Fruit fly (Drosophila melanogaster) whole organism, embryonic: ENCODE measurements around the gene Myo28B1.

ENCODE experiments used
- Blimp-1 ChIP-seq: fragments of 200-800 bp; sonication (Bioruptor generic); optimal IDR thresholded peaks from 3 replicates; lab custom pipeline; 2018; ENCODE audit warnings: missing biosample characterization, missing genetic modification characterization, mild to moderate bottlenecking, moderate library complexity, missing genetic modification reagents
- CG10147 ChIP-seq: fragments of 200-800 bp; sonication (Bioruptor generic); optimal IDR thresholded peaks from 2 replicates; lab custom pipeline; 2019; ENCODE audit warnings: missing biosample characterization, mild to moderate bottlenecking, missing genetic modification characterization, moderate library complexity
- CG10209 ChIP-seq: fragments of 200-800 bp; sonication (Bioruptor generic); optimal IDR thresholded peaks from 3 replicates; lab custom pipeline; 2017; ENCODE audit warnings: missing biosample characterization, mild to moderate bottlenecking, missing genetic modification characterization, missing genetic modification reagents
- CG12942 ChIP-seq: fragments of 200-800 bp; sonication (Bioruptor generic); optimal IDR thresholded peaks from 3 replicates; lab custom pipeline; 2016; ENCODE audit warnings: missing biosample characterization, missing genetic modification characterization
- CG15011 ChIP-seq: fragments of 200-800 bp; sonication (Bioruptor generic); optimal IDR thresholded peaks from 3 replicates; lab custom pipeline; 2018; ENCODE audit warnings: missing biosample characterization, mild to moderate bottlenecking, missing genetic modification characterization
- CG15269 ChIP-seq: fragments of 200-800 bp; sonication (Bioruptor generic); optimal IDR thresholded peaks from 2 replicates; lab custom pipeline; 2018; ENCODE audit warnings: missing biosample characterization, mild to moderate bottlenecking, missing genetic modification characterization, moderate library complexity
- CG16779 ChIP-seq: fragments of 200-800 bp; sonication (Bioruptor generic); IDR thresholded peaks from 2 replicates; pipeline ENCODE4 v1.3.6; 2022; ENCODE audit warnings: missing biosample characterization, missing genetic modification characterization
- CG16813 ChIP-seq: fragments of 200-800 bp; sonication (Bioruptor generic); IDR thresholded peaks from 3 replicates; pipeline ENCODE4 v1.3.6; 2022; ENCODE audit warnings: missing biosample characterization, missing genetic modification characterization; ENCODE audit not compliant: partially characterized antibody
- CG17612 ChIP-seq: fragments of 200-800 bp; sonication (Bioruptor generic); IDR thresholded peaks from 2 replicates; pipeline ENCODE4 v1.3.6; 2022; ENCODE audit warnings: missing biosample characterization, missing genetic modification characterization
- CG17912 ChIP-seq: fragments of 200-800 bp; sonication (Bioruptor generic); optimal IDR thresholded peaks from 2 replicates; lab custom pipeline; 2018; ENCODE audit warnings: missing biosample characterization, mild to moderate bottlenecking, missing genetic modification characterization
- CG30431 ChIP-seq: fragments of 200-800 bp; sonication (Bioruptor generic); optimal IDR thresholded peaks from 2 replicates; lab custom pipeline; 2017; ENCODE audit warnings: missing biosample characterization, missing genetic modification characterization
- CG31441 ChIP-seq: fragments of 200-800 bp; sonication (Bioruptor generic); IDR thresholded peaks from 2 replicates; pipeline ENCODE4 v1.3.6; 2022; ENCODE audit warnings: missing biosample characterization, missing genetic modification characterization
- CG3407 ChIP-seq: fragments of 200-800 bp; sonication (Bioruptor generic); optimal IDR thresholded peaks from 2 replicates; lab custom pipeline; 2018; ENCODE audit warnings: missing biosample characterization, mild to moderate bottlenecking, missing genetic modification characterization
- CG3847 ChIP-seq: fragments of 200-800 bp; sonication (Bioruptor generic); IDR thresholded peaks from 2 replicates; pipeline ENCODE4 v1.3.6; 2022; ENCODE audit warnings: missing biosample characterization, missing genetic modification characterization
- CG6683 ChIP-seq: fragments of 200-800 bp; sonication (Bioruptor generic); optimal IDR thresholded peaks from 2 replicates; lab custom pipeline; 2017; ENCODE audit warnings: missing biosample characterization, mild to moderate bottlenecking, missing genetic modification characterization, missing genetic modification reagents
- CG8944 ChIP-seq: fragments of 200-800 bp; sonication (Bioruptor generic); optimal IDR thresholded peaks from 3 replicates; lab custom pipeline; 2016; ENCODE audit warnings: missing biosample characterization, missing genetic modification characterization
- CG9437 ChIP-seq: fragments of 200-800 bp; sonication (Bioruptor generic); optimal IDR thresholded peaks from 2 replicates; lab custom pipeline; 2018; ENCODE audit warnings: missing biosample characterization, mild to moderate bottlenecking, missing genetic modification characterization
- CTCF ChIP-seq: fragments of 200-800 bp; sonication (Bioruptor generic); optimal IDR thresholded peaks from 2 replicates; lab custom pipeline; 2017; ENCODE audit warnings: missing biosample characterization, mild to moderate bottlenecking, missing genetic modification characterization, moderate library complexity
- Doc2 ChIP-seq: fragments of 200-800 bp; sonication (Bioruptor generic); IDR thresholded peaks from 2 replicates; pipeline ENCODE4 v1.3.6; 2022; ENCODE audit warnings: missing biosample characterization, missing genetic modification characterization
- E2f1 ChIP-seq: fragments of 200-800 bp; sonication (Bioruptor generic); IDR thresholded peaks from 2 replicates; pipeline ENCODE4 v1.3.6; 2022; ENCODE audit warnings: missing biosample characterization, missing genetic modification characterization
- Elba2 ChIP-seq: fragments of 200-800 bp; sonication (Bioruptor generic); optimal IDR thresholded peaks from 3 replicates; lab custom pipeline; 2016; ENCODE audit warnings: missing biosample characterization, missing genetic modification characterization
- Ets65A ChIP-seq: fragments of 200-800 bp; sonication (Bioruptor generic); peaks from one replicate; lab custom pipeline; 2016; ENCODE audit warnings: missing biosample characterization, missing genetic modification characterization
- Fer2 ChIP-seq: fragments of 200-800 bp; sonication (Bioruptor generic); optimal IDR thresholded peaks from 2 replicates; lab custom pipeline; 2018; ENCODE audit warnings: missing biosample characterization, mild to moderate bottlenecking, missing genetic modification characterization, moderate library complexity
- HLH4C ChIP-seq: fragments of 200-800 bp; sonication (Bioruptor generic); IDR thresholded peaks from 3 replicates; pipeline ENCODE4 v1.3.6; 2022; ENCODE audit warnings: missing biosample characterization, missing genetic modification characterization; ENCODE audit not compliant: partially characterized antibody
- Hr39 ChIP-seq: fragments of >200 bp; optimal IDR thresholded peaks from 2 replicates; lab custom pipeline; 2017
- Jarid2 ChIP-seq: fragments of 200-800 bp; sonication (Bioruptor generic); optimal IDR thresholded peaks from 3 replicates; lab custom pipeline; 2017; ENCODE audit warnings: mild to moderate bottlenecking, missing biosample characterization, missing genetic modification reagents, missing genetic modification characterization
- Opbp ChIP-seq: fragments of 200-800 bp; sonication (Bioruptor generic); IDR thresholded peaks from 3 replicates; pipeline ENCODE4 v1.3.6; 2022; ENCODE audit warnings: missing biosample characterization, missing genetic modification characterization; ENCODE audit not compliant: partially characterized antibody
- bcd ChIP-seq: fragments of 200-800 bp; sonication (Bioruptor generic); optimal IDR thresholded peaks from 2 replicates; lab custom pipeline; 2017; ENCODE audit warnings: missing biosample characterization, mild to moderate bottlenecking, missing genetic modification characterization
- bowl ChIP-seq: fragments of 200-800 bp; sonication (Bioruptor generic); IDR thresholded peaks from 2 replicates; pipeline ENCODE4 v1.3.6; 2022; ENCODE audit warnings: missing biosample characterization, missing genetic modification characterization
- br ChIP-seq: fragments of >200 bp; optimal IDR thresholded peaks from 2 replicates; lab custom pipeline; 2017
- btn ChIP-seq: fragments of 200-800 bp; sonication (Bioruptor generic); optimal IDR thresholded peaks from 2 replicates; lab custom pipeline; 2016; ENCODE audit warnings: missing biosample characterization, missing genetic modification characterization
- caup ChIP-seq: fragments of 200-800 bp; sonication (Bioruptor generic); optimal IDR thresholded peaks from 3 replicates; lab custom pipeline; 2017; ENCODE audit warnings: missing biosample characterization, mild to moderate bottlenecking, missing genetic modification characterization, moderate library complexity; ENCODE audit not compliant: severe bottlenecking
- ci ChIP-seq: fragments of 200-800 bp; sonication (Bioruptor generic); IDR thresholded peaks from 3 replicates; pipeline ENCODE4 v1.3.6; 2022; ENCODE audit warnings: missing biosample characterization, missing genetic modification characterization
- disco-r ChIP-seq: fragments of 200-800 bp; sonication (Bioruptor generic); optimal IDR thresholded peaks from 2 replicates; lab custom pipeline; 2016; ENCODE audit warnings: missing biosample characterization, missing genetic modification characterization
- dpn ChIP-seq, 2 experiments: fragments of 200-800 bp; sonication (Bioruptor generic); optimal IDR thresholded peaks; 3 replicates each; lab custom pipeline; 2016; ENCODE audit warnings: missing biosample characterization in 2 of 2, missing genetic modification characterization in 2 of 2
- gce ChIP-seq: fragments of 200-800 bp; sonication (Bioruptor generic); IDR thresholded peaks from 3 replicates; pipeline ENCODE4 v1.3.6; 2022; ENCODE audit warnings: missing biosample characterization, missing genetic modification characterization
- inv ChIP-seq: fragments of 200-800 bp; sonication (Bioruptor generic); IDR thresholded peaks from 2 replicates; pipeline ENCODE4 v1.3.6; 2022; ENCODE audit warnings: missing biosample characterization, missing genetic modification characterization; ENCODE audit not compliant: partially characterized antibody
- jing ChIP-seq: fragments of 200-800 bp; sonication (Bioruptor generic); optimal IDR thresholded peaks from 2 replicates; lab custom pipeline; 2018; ENCODE audit warnings: missing biosample characterization, mild to moderate bottlenecking, missing genetic modification characterization
- jumu ChIP-seq: fragments of 200-800 bp; sonication (Bioruptor generic); optimal IDR thresholded peaks from 3 replicates; lab custom pipeline; 2016; ENCODE audit warnings: missing biosample characterization, missing genetic modification characterization
- kah ChIP-seq: fragments of 200-800 bp; sonication (Bioruptor generic); optimal IDR thresholded peaks from 2 replicates; lab custom pipeline; 2018; ENCODE audit warnings: missing biosample characterization, mild to moderate bottlenecking, missing genetic modification characterization
- ken ChIP-seq: fragments of 200-800 bp; sonication (Bioruptor generic); IDR thresholded peaks from 3 replicates; pipeline ENCODE4 v1.3.6; 2022; ENCODE audit warnings: missing biosample characterization, missing genetic modification characterization
- knrl ChIP-seq: fragments of 200-800 bp; sonication (Bioruptor generic); IDR thresholded peaks from 3 replicates; pipeline ENCODE4 v1.3.6; 2022; ENCODE audit warnings: missing biosample characterization, missing genetic modification characterization; ENCODE audit not compliant: partially characterized antibody
- pros ChIP-seq: fragments of 200-800 bp; sonication (Bioruptor generic); optimal IDR thresholded peaks from 3 replicates; lab custom pipeline; 2019; ENCODE audit warnings: missing biosample characterization, mild to moderate bottlenecking, missing genetic modification characterization, moderate library complexity
- ranshi ChIP-seq: fragments of 200-800 bp; sonication (Bioruptor generic); IDR thresholded peaks from 2 replicates; pipeline ENCODE4 v1.3.6; 2022; ENCODE audit warnings: missing biosample characterization, missing genetic modification characterization
- ro ChIP-seq: fragments of 200-800 bp; sonication (Bioruptor generic); IDR thresholded peaks from 2 replicates; pipeline ENCODE4 v1.3.6; 2022; ENCODE audit warnings: missing biosample characterization, missing genetic modification characterization
- seq ChIP-seq: fragments of 200-800 bp; sonication (Bioruptor generic); IDR thresholded peaks from 2 replicates; pipeline ENCODE4 v1.3.6; 2022; ENCODE audit warnings: missing biosample characterization, missing genetic modification characterization
- so ChIP-seq: fragments of 200-800 bp; sonication (Bioruptor generic); IDR thresholded peaks from 3 replicates; pipeline ENCODE4 v1.3.6; 2022; ENCODE audit warnings: missing biosample characterization, missing genetic modification characterization
- sqz ChIP-seq: fragments of 200-800 bp; sonication (Bioruptor generic); optimal IDR thresholded peaks from 3 replicates; lab custom pipeline; 2018; ENCODE audit warnings: missing biosample characterization, mild to moderate bottlenecking, missing genetic modification characterization
- ssp ChIP-seq: fragments of 200-800 bp; sonication (Bioruptor generic); IDR thresholded peaks from 2 replicates; pipeline ENCODE4 v1.3.6; 2022; ENCODE audit warnings: missing biosample characterization, missing genetic modification characterization
- tll ChIP-seq, 2 experiments: fragments of 200-800 bp in 1 of 2; fragments of >200 bp in 1 of 2; sonication (Bioruptor generic) in 1 of 2; optimal IDR thresholded peaks; 2 replicates each; lab custom pipeline; 2017 to 2019; ENCODE audit warnings: missing biosample characterization in 2 of 2, missing genetic modification characterization in 2 of 2, mild to moderate bottlenecking in 1 of 2, moderate library complexity in 1 of 2
- tna ChIP-seq: fragments of 200-800 bp; sonication (Bioruptor generic); IDR thresholded peaks from 2 replicates; pipeline ENCODE4 v1.3.6; 2022; ENCODE audit warnings: missing biosample characterization, missing genetic modification characterization; ENCODE audit not compliant: partially characterized antibody
- tx ChIP-seq: fragments of 200-800 bp; sonication (Bioruptor generic); optimal IDR thresholded peaks from 2 replicates; lab custom pipeline; 2016; ENCODE audit warnings: missing biosample characterization, missing genetic modification characterization

Myo28B1 gene

dm6 chr2L:7632783-7633182 lies 33.1 kb upstream of the Myo28B1 start (continued):
- TF ChIP-seq ci (GFP tag; lab: Robert Waterston, UW) (peak; percentile 67), CG6683 (GFP tag; lab: Kevin White, UChicago) (no peak), br (lab: Kevin White, UChicago) (no peak), ranshi (GFP tag; lab: Robert Waterston, UW) (peak; percentile 37; the same call in 1 of the 2 replicates), CG15011 (GFP tag; lab: Kevin White, UChicago) (peak; percentile 15), CG30431 (GFP tag; lab: Kevin White, UChicago) (peak; percentile 62), bcd (GFP tag; lab: Kevin White, UChicago) (peak; percentile 17), kah (no peak), inv (GFP tag; lab: Robert Waterston, UW) (no peak), btn (GFP tag; lab: Kevin White, UChicago) (peak; percentile 22), CG10209 (GFP tag; lab: Kevin White, UChicago) (peak; percentile 50), CG16779 (GFP tag; lab: Robert Waterston, UW) (no peak), Ets65A (GFP tag; lab: Kevin White, UChicago) (peak; percentile 94), CG16813 (GFP tag; lab: Robert Waterston, UW) (no peak), ken (GFP tag; lab: Robert Waterston, UW) (no peak), tll (GFP tag; optimal IDR thresholded peaks at IDR 0.05; lab: Kevin White, UChicago) (no peak), disco-r (GFP tag; lab: Kevin White, UChicago) (no peak), CG3847 (no peak), CG8944 (GFP tag; lab: Kevin White, UChicago) (peak; percentile 16), E2f1 (GFP tag; lab: Robert Waterston, UW) (no peak), Jarid2 (GFP tag; lab: Kevin White, UChicago) (peak; percentile 41), ro (GFP tag; lab: Robert Waterston, UW) (no peak), Fer2 (tag; lab: Kevin White, UChicago) (no peak), tna (no peak), CG9437 (peak; percentile 10), knrl (GFP tag; lab: Robert Waterston, UW) (no peak), Doc2 (GFP tag; lab: Robert Waterston, UW) (no peak), sqz (GFP tag; lab: Kevin White, UChicago) (no peak), dpn (GFP tag; optimal IDR thresholded peaks at IDR 0.05; lab: Kevin White, UChicago) (peak; percentile 30 to 33), HLH4C (GFP tag; lab: Robert Waterston, UW) (no peak), Elba2 (GFP tag; lab: Kevin White, UChicago) (no peak), pros (peak; percentile 12), CG12942 (GFP tag; lab: Kevin White, UChicago) (no peak), CG10147 (GFP tag; lab: Kevin White, UChicago) (no peak), Hr39 (no peak), CG17912 (GFP tag; lab: Kevin White, UChicago) (no peak), jumu (GFP tag; lab: Kevin White, UChicago) (no peak), CG15269 (tag; lab: Kevin White, UChicago) (no peak), CG31441 (GFP tag; lab: Robert Waterston, UW) (peak; percentile 70), Opbp (GFP tag; lab: Robert Waterston, UW) (no peak), jing (no peak), seq (GFP tag; lab: Robert Waterston, UW) (0 out of 2 replicates have a peak, but pooled peaks have one; percentile 29), Blimp-1 (GFP tag; lab: Kevin White, UChicago) (peak; percentile 44), so (GFP tag; lab: Robert Waterston, UW) (no peak), CG17612 (GFP tag; lab: Robert Waterston, UW) (no peak), ssp (GFP tag; lab: Robert Waterston, UW) (no peak), tx (GFP tag; lab: Kevin White, UChicago) (no peak), caup (GFP tag; lab: Kevin White, UChicago) (peak; percentile 2), CG3407 (GFP tag; lab: Kevin White, UChicago) (peak; percentile 14), gce (GFP tag; lab: Robert Waterston, UW) (no peak), bowl (GFP tag; lab: Robert Waterston, UW) (no peak), CTCF (GFP tag; lab: Kevin White, UChicago) (no peak)
